Worm (Caenorhabditis elegans) whole organism, L3 larva: ENCODE results near the gene myo-6.

Experiments
- egl-27 ChIP-seq: sonication (generic microtip); optimal IDR thresholded peaks from 4 replicates; lab custom pipeline; 2017; ENCODE audit warnings: missing biosample characterization, missing genetic modification reagents, missing genetic modification characterization
- egl-5 ChIP-seq: fragments of 150-350 bp; optimal IDR thresholded peaks from 2 replicates; lab custom pipeline; 2017; ENCODE audit warnings: missing biosample characterization, missing genetic modification reagents, missing genetic modification characterization, inconsistent platforms
- jun-1 ChIP-seq: fragments of 150-350 bp; optimal IDR thresholded peaks from 2 replicates; lab custom pipeline; 2014; ENCODE audit warnings: missing biosample characterization, missing genetic modification reagents, missing genetic modification characterization
- lin-39 ChIP-seq: fragments of 150-350 bp; optimal IDR thresholded peaks from 2 replicates; lab custom pipeline; 2018; ENCODE audit warnings: missing biosample characterization, missing genetic modification reagents, missing genetic modification characterization
- nhr-11 ChIP-seq: fragments of 150-350 bp; optimal IDR thresholded peaks from 2 replicates; lab custom pipeline; 2014; ENCODE audit warnings: missing biosample characterization, missing genetic modification characterization
- nhr-237 ChIP-seq: fragments of 150-350 bp; optimal IDR thresholded peaks from 2 replicates; lab custom pipeline; 2014; ENCODE audit warnings: missing biosample characterization, missing genetic modification characterization
- pqm-1 ChIP-seq: fragments of 150-350 bp; optimal IDR thresholded peaks from 2 replicates; lab custom pipeline; 2017; ENCODE audit warnings: missing biosample characterization, missing genetic modification characterization, inconsistent platforms
- zag-1 ChIP-seq: fragments of 150-350 bp; optimal IDR thresholded peaks from 2 replicates; lab custom pipeline; 2014; ENCODE audit warnings: missing biosample characterization, missing genetic modification characterization

DNA sequence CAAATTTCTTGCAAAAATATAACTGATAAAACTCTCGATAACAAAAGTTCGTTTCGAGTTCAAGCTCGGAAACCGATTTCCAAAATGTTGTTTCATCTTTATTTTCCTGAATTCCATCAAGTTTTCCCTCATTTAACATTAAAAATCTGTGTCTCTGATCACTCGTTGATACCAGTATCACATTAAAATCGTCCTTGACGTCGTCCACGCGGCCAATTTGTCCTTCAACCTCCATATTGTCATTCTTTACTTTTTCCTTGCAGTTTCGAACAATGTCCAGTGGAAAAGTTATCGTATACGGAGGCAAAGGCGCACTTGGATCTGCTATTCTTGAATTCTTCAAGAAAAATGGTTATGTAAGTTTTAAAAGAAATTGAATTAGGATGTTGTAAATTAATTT is 16.0 kb upstream of the myo-6 start, which contains the start of gene qdpr-1:
- TF ChIP-seq nhr-11 (tag; lab: Kevin White, UChicago) (no peak), zag-1 (no peak), egl-27 (tag; lab: Kevin White, UChicago) (no peak), lin-39 (tag; lab: Kevin White, UChicago) (no peak), pqm-1 (tag; lab: Kevin White, UChicago) (no peak), jun-1 (no peak), egl-5 (tag; lab: Kevin White, UChicago) (no peak), nhr-237 (tag; lab: Kevin White, UChicago) (no peak)
